Worm (Caenorhabditis elegans): ENCODE data around the gene parg-2.

- TF ChIP-seq tbx-2 (tag; optimal IDR thresholded peaks at IDR 0.05) (no peak), aly-2 (tag; optimal IDR thresholded peaks at IDR 0.05) (no peak), unc-39 (tag; optimal IDR thresholded peaks at IDR 0.05) (no peak), ztf-11 (tag; optimal IDR thresholded peaks at IDR 0.05) (no peak), snpc-4 (tag; optimal IDR thresholded peaks at IDR 0.05) (no peak), nhr-77 (tag; optimal IDR thresholded peaks at IDR 0.05) (no peak), jun-1 (tag; optimal IDR thresholded peaks at IDR 0.05) (no peak), lin-15B (tag; optimal IDR thresholded peaks at IDR 0.05) (no peak)
These were observed 34.0 kb upstream of the parg-2 start for ce11 chrIV:8748967-8749366.
